Worm (Caenorhabditis elegans) whole organism, early embryonic: ENCODE data around the gene acdh-6.

Source experiments
- ama-1 ChIP-seq: fragments of 150-350 bp; optimal IDR thresholded peaks from 2 replicates; lab custom pipeline; 2014
- ceh-13 ChIP-seq: fragments of 200-800 bp; sonication (Bioruptor generic); optimal IDR thresholded peaks from 2 replicates; lab custom pipeline; 2018; ENCODE audit warnings: mild to moderate bottlenecking, missing genetic modification characterization, missing compliant biosample characterization
- ets-7 ChIP-seq: sonication (generic microtip); optimal IDR thresholded peaks from 2 replicates; lab custom pipeline; 2016; ENCODE audit warnings: missing genotype, missing genetic modification characterization, missing compliant biosample characterization
- scrt-1 ChIP-seq: fragments of 200-800 bp; sonication (Bioruptor generic); IDR thresholded peaks from 2 replicates; pipeline ENCODE4 v1.3.6; 2022; ENCODE audit warnings: missing genetic modification characterization, missing compliant biosample characterization
- sea-1 ChIP-seq: fragments of 200-800 bp; sonication (Bioruptor generic); conservative IDR thresholded peaks from 2 replicates; pipeline ENCODE4 v1.3.6; 2022; ENCODE audit warnings: missing genetic modification characterization, missing compliant biosample characterization
- tbx-11 ChIP-seq: fragments of 200-800 bp; sonication (Bioruptor generic); IDR thresholded peaks from 2 replicates; pipeline ENCODE4 v1.3.6; 2022; ENCODE audit warnings: missing genetic modification characterization, missing compliant biosample characterization

ce11 chrIII:8575359-8576101 lies 14.6 kb downstream of the acdh-6 start:
- TF ChIP-seq tbx-11 (GFP tag; lab: Robert Waterston, UW): no peak
- no peak for TF ChIP-seq ceh-13 (GFP tag; lab: Kevin White, UChicago)
- TF ChIP-seq sea-1 (GFP tag; lab: Robert Waterston, UW): no peak
- TF ChIP-seq ama-1 (lab: Kevin White, UChicago): no peak
- TF ChIP-seq scrt-1: no peak
- no peak for TF ChIP-seq ets-7
